Worm (Caenorhabditis elegans) whole organism, L4 larva: ENCODE measurements around the gene srx-97.

ENCODE experiments used
- aha-1 ChIP-seq: fragments of 150-350 bp; peaks from one replicate; lab custom pipeline; 2014; ENCODE audit warnings: missing biosample characterization, missing genetic modification characterization
- daf-16 ChIP-seq, 3 experiments: sonication (generic microtip); optimal IDR thresholded peaks; 2 replicates each; lab custom pipeline; 2016 to 2017; ENCODE audit warnings: missing genetic modification characterization in 3 of 3, missing genetic modification reagents in 3 of 3, mild to moderate bottlenecking in 2 of 3, missing compliant biosample characterization in 2 of 3, missing biosample characterization in 1 of 3, moderate library complexity in 1 of 3
- lim-7 ChIP-seq: fragments of 200-800 bp; sonication (Bioruptor generic); IDR thresholded peaks from 2 replicates; pipeline ENCODE4 v1.3.6; 2022; ENCODE audit warnings: missing genetic modification characterization, missing compliant biosample characterization
- lsy-2 ChIP-seq, 2 experiments: fragments of 150-350 bp in 1 of 2; sonication (generic microtip) in 1 of 2; optimal IDR thresholded peaks; 2 replicates each; lab custom pipeline; 2014 to 2017; ENCODE audit warnings: missing biosample characterization in 2 of 2, missing genetic modification characterization in 2 of 2
- mep-1 ChIP-seq: fragments of 150-350 bp; sonication (generic microtip); optimal IDR thresholded peaks from 3 replicates; lab custom pipeline; 2014; ENCODE audit warnings: missing biosample characterization, missing genetic modification characterization
- nhr-76 ChIP-seq: fragments of 150-350 bp; optimal IDR thresholded peaks from 2 replicates; lab custom pipeline; 2014; ENCODE audit warnings: missing biosample characterization, missing genetic modification characterization
- pha-4 ChIP-seq, 2 experiments: fragments of 150-350 bp in 1 of 2; fragments of 200-800 bp in 1 of 2; sonication (Bioruptor generic) in 1 of 2; IDR thresholded peaks in 1 of 2; optimal IDR thresholded peaks in 1 of 2; 2 replicates each; pipeline versions ENCODE4 v1.3.6 to Lab custom; 2014 to 2022; ENCODE audit warnings: missing genetic modification characterization in 2 of 2, missing genetic modification reagents in 2 of 2, missing biosample characterization in 1 of 2, missing compliant biosample characterization in 1 of 2
- snpc-4 ChIP-seq: fragments of 150-350 bp; optimal IDR thresholded peaks from 2 replicates; lab custom pipeline; 2014; ENCODE audit warnings: missing biosample characterization, missing genetic modification characterization
- tag-97 ChIP-seq: fragments of 200-800 bp; sonication (Bioruptor generic); IDR thresholded peaks from 2 replicates; pipeline ENCODE4 v1.3.6; 2022; ENCODE audit warnings: missing genetic modification characterization, missing compliant biosample characterization
- unc-62 ChIP-seq, 3 experiments: fragments of 150-350 bp in 1 of 3; sonication (generic microtip); optimal IDR thresholded peaks in 2 of 3; peaks in 1 of 3; 1 replicate in 1 of 3; 2 replicates in 2 of 3; lab custom pipeline; 2014 to 2017; ENCODE audit warnings: missing biosample characterization in 3 of 3, missing genetic modification characterization in 3 of 3, missing genetic modification reagents in 3 of 3, missing genotype in 1 of 3

DNA sequence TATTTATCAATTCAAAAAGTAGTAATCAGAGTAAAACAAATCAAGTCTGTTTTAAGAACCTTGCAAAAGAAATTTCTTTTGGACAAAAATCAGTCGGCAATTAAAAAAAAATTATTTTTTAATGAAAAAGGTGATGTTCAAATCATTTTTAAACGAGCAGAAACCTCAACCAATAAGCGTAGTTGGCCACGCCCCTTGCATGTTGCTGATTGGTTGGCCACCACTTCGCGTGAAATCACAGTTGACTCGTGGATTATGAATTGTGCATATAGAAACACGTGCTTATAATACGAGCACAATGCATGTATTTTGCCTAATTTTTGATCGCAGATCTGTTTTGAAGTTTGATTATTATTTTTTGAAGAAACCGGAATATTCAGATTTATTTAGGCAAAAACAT, 4.0 kb downstream of the srx-97 start:
- TF ChIP-seq pha-4 (GFP tag; IDR thresholded peaks at IDR 0.05; lab: Robert Waterston, UW) (no peak), pha-4 (tag; optimal IDR thresholded peaks at IDR 0.05; lab: Kevin White, UChicago) (no peak), daf-16 (GFP tag; optimal IDR thresholded peaks at IDR 0.05; lab: Kevin White, UChicago) (no peak), daf-16 (tag; optimal IDR thresholded peaks at IDR 0.05; lab: Kevin White, UChicago) (no peak), snpc-4 (no peak), aha-1 (tag; lab: Kevin White, UChicago) (no peak), unc-62 (GFP tag; optimal IDR thresholded peaks at IDR 0.05 in 1 of 2; lab: Kevin White, UChicago) (no peak), unc-62 (tag; optimal IDR thresholded peaks at IDR 0.05; lab: Kevin White, UChicago) (no peak), nhr-76 (no peak), lsy-2 (tag; optimal IDR thresholded peaks at IDR 0.05; lab: Kevin White, UChicago) (no peak), tag-97 (GFP tag; lab: Robert Waterston, UW) (no peak), lim-7 (GFP tag; lab: Robert Waterston, UW) (no peak), mep-1 (no peak)
